Worm (Caenorhabditis elegans) whole organism, L4 larva: ENCODE data around the gene D2062.1.

Source experiments
- D1046.2 ChIP-seq: fragments of 200-800 bp; sonication (Bioruptor generic); IDR thresholded peaks from 2 replicates; pipeline ENCODE4 v1.3.6; 2022; ENCODE audit warnings: missing genetic modification characterization, missing compliant biosample characterization
- F10B5.3 ChIP-seq: sonication (generic microtip); optimal IDR thresholded peaks from 2 replicates; lab custom pipeline; 2016; ENCODE audit warnings: mild to moderate bottlenecking, missing genetic modification characterization, missing compliant biosample characterization
- F44E2.7 ChIP-seq: fragments of 200-800 bp; sonication (Bioruptor generic); IDR thresholded peaks from 2 replicates; pipeline ENCODE4 v2.1.2; 2022; ENCODE audit warnings: missing genetic modification characterization, missing compliant biosample characterization
- R02D3.7 ChIP-seq: fragments of 150-350 bp; sonication (generic microtip); optimal IDR thresholded peaks from 3 replicates; lab custom pipeline; 2014; ENCODE audit warnings: missing biosample characterization, missing genetic modification characterization
- T20F7.1 ChIP-seq: fragments of 200-800 bp; sonication (Bioruptor generic); optimal IDR thresholded peaks from 2 replicates; lab custom pipeline; 2018; ENCODE audit warnings: mild to moderate bottlenecking, missing genetic modification characterization, missing compliant biosample characterization
- T26A8.4 ChIP-seq: fragments of 200-800 bp; sonication (Bioruptor generic); IDR thresholded peaks from 2 replicates; pipeline ENCODE4 v1.3.6; 2022; ENCODE audit warnings: missing genetic modification characterization, missing compliant biosample characterization
- Y105C5A.15 ChIP-seq: fragments of 200-800 bp; sonication (Bioruptor generic); IDR thresholded peaks from 2 replicates; pipeline ENCODE4 v1.3.6; 2022; ENCODE audit warnings: missing genetic modification characterization, missing compliant biosample characterization
- aha-1 ChIP-seq: fragments of 150-350 bp; peaks from one replicate; lab custom pipeline; 2014; ENCODE audit warnings: missing biosample characterization, missing genetic modification characterization
- aly-2 ChIP-seq: sonication (generic microtip); optimal IDR thresholded peaks from 2 replicates; lab custom pipeline; 2018; ENCODE audit warnings: missing biosample characterization, missing genetic modification characterization
- arid-1 ChIP-seq: fragments of 200-800 bp; sonication (Bioruptor generic); conservative IDR thresholded peaks from 2 replicates; pipeline ENCODE4 v1.3.6; 2022; ENCODE audit warnings: missing genetic modification reagents, missing genetic modification characterization, missing compliant biosample characterization
- ceh-20 ChIP-seq: fragments of 200-800 bp; sonication (Bioruptor generic); IDR thresholded peaks from 2 replicates; pipeline ENCODE4 v1.3.6; 2022; ENCODE audit warnings: missing genetic modification reagents, missing genetic modification characterization, missing compliant biosample characterization
- ceh-28 ChIP-seq: fragments of 150-350 bp; optimal IDR thresholded peaks from 2 replicates; lab custom pipeline; 2014; ENCODE audit warnings: missing biosample characterization, missing genetic modification reagents, missing genetic modification characterization
- ceh-44 ChIP-seq: fragments of 200-800 bp; sonication (Bioruptor generic); IDR thresholded peaks from 2 replicates; pipeline ENCODE4 v1.3.6; 2022; ENCODE audit warnings: missing genetic modification reagents, missing genetic modification characterization, missing compliant biosample characterization
- ceh-62 ChIP-seq: sonication (generic microtip); optimal IDR thresholded peaks from 2 replicates; lab custom pipeline; 2017; ENCODE audit warnings: missing biosample characterization, missing genetic modification characterization
- ceh-82 ChIP-seq: sonication (generic microtip); optimal IDR thresholded peaks from 2 replicates; lab custom pipeline; 2017; ENCODE audit warnings: missing biosample characterization, missing genetic modification characterization
- daf-19 ChIP-seq: fragments of 200-800 bp; sonication (Bioruptor generic); conservative IDR thresholded peaks from 2 replicates; pipeline ENCODE4 v1.3.6; 2022; ENCODE audit warnings: missing genetic modification characterization, missing compliant biosample characterization
- duxl-1 ChIP-seq: sonication (generic microtip); optimal IDR thresholded peaks from 2 replicates; lab custom pipeline; 2016; ENCODE audit warnings: mild to moderate bottlenecking, missing genetic modification characterization, moderate library complexity, missing compliant biosample characterization; ENCODE audit not compliant: poor library complexity
- egl-27 ChIP-seq: sonication (generic microtip); optimal IDR thresholded peaks from 3 replicates; lab custom pipeline; 2017; ENCODE audit warnings: missing biosample characterization, missing genetic modification reagents, missing genetic modification characterization
- egl-43 ChIP-seq: fragments of 200-800 bp; sonication (Bioruptor generic); IDR thresholded peaks from 2 replicates; pipeline ENCODE4 v1.3.6; 2022; ENCODE audit warnings: missing genetic modification reagents, missing genetic modification characterization, missing compliant biosample characterization
- fkh-10 ChIP-seq: fragments of 150-350 bp; optimal IDR thresholded peaks from 2 replicates; lab custom pipeline; 2014; ENCODE audit warnings: missing biosample characterization, missing genetic modification reagents, missing genetic modification characterization
- fos-1 ChIP-seq: fragments of 150-350 bp; optimal IDR thresholded peaks from 2 replicates; lab custom pipeline; 2014; ENCODE audit warnings: missing biosample characterization, missing genetic modification characterization
- gei-8 ChIP-seq: fragments of 200-800 bp; sonication (Bioruptor generic); optimal IDR thresholded peaks from 2 replicates; lab custom pipeline; 2018; ENCODE audit warnings: mild to moderate bottlenecking, missing genetic modification characterization, missing compliant biosample characterization
- hlh-11 ChIP-seq: fragments of 200-800 bp; sonication (Bioruptor generic); optimal IDR thresholded peaks from 2 replicates; lab custom pipeline; 2018; ENCODE audit warnings: mild to moderate bottlenecking, missing genetic modification characterization, missing compliant biosample characterization
- hlh-30 ChIP-seq: sonication (generic microtip); optimal IDR thresholded peaks from 2 replicates; lab custom pipeline; 2017; ENCODE audit warnings: antibody characterized with exemption, mild to moderate bottlenecking, missing genetic modification characterization, missing compliant biosample characterization; ENCODE audit not compliant: insufficient read depth
- jun-1 ChIP-seq: fragments of 150-350 bp; optimal IDR thresholded peaks from 2 replicates; lab custom pipeline; 2014; ENCODE audit warnings: missing biosample characterization, missing genetic modification reagents, missing genetic modification characterization
- lim-7 ChIP-seq: fragments of 200-800 bp; sonication (Bioruptor generic); IDR thresholded peaks from 2 replicates; pipeline ENCODE4 v1.3.6; 2022; ENCODE audit warnings: missing genetic modification characterization, missing compliant biosample characterization
- lin-29 ChIP-seq: fragments of 200-800 bp; sonication (Bioruptor generic); IDR thresholded peaks from 2 replicates; pipeline ENCODE4 v1.3.6; 2022; ENCODE audit warnings: missing genetic modification reagents, missing genetic modification characterization, missing compliant biosample characterization
- lin-38 ChIP-seq: fragments of 200-800 bp; sonication (Bioruptor generic); IDR thresholded peaks from 2 replicates; pipeline ENCODE4 v1.3.6; 2022; ENCODE audit warnings: missing genetic modification reagents, missing genetic modification characterization, missing compliant biosample characterization
- madf-9 ChIP-seq: fragments of 200-800 bp; sonication (Bioruptor generic); conservative IDR thresholded peaks from 2 replicates; pipeline ENCODE4 v1.3.6; 2022; ENCODE audit warnings: missing genetic modification reagents, missing genetic modification characterization, missing compliant biosample characterization
- mdt-29 ChIP-seq: fragments of 200-800 bp; sonication (Bioruptor generic); IDR thresholded peaks from 2 replicates; pipeline ENCODE4 v1.3.6; 2022; ENCODE audit warnings: missing genetic modification reagents, missing genetic modification characterization, missing compliant biosample characterization
- mes-2 ChIP-seq: sonication (generic microtip); optimal IDR thresholded peaks from 2 replicates; lab custom pipeline; 2016; ENCODE audit warnings: missing genotype, mild to moderate bottlenecking, missing genetic modification characterization, missing compliant biosample characterization; ENCODE audit not compliant: poor library complexity, severe bottlenecking
- mxl-3 ChIP-seq: fragments of 200-800 bp; sonication (Bioruptor generic); optimal IDR thresholded peaks from 2 replicates; lab custom pipeline; 2018; ENCODE audit warnings: mild to moderate bottlenecking, missing genetic modification characterization, missing compliant biosample characterization
- nhr-102 ChIP-seq: sonication (generic microtip); optimal IDR thresholded peaks from 2 replicates; lab custom pipeline; 2016; ENCODE audit warnings: mild to moderate bottlenecking, missing genetic modification characterization, moderate library complexity, missing compliant biosample characterization
- nhr-41 ChIP-seq: fragments of 200-800 bp; sonication (Bioruptor generic); IDR thresholded peaks from 2 replicates; pipeline ENCODE4 v1.3.6; 2022; ENCODE audit warnings: missing genetic modification reagents, missing genetic modification characterization, missing compliant biosample characterization
- nhr-42 ChIP-seq: fragments of 200-800 bp; sonication (Bioruptor generic); IDR thresholded peaks from 2 replicates; pipeline ENCODE4 v1.3.6; 2022; ENCODE audit warnings: missing genetic modification characterization, missing compliant biosample characterization
- pha-4 ChIP-seq, 2 experiments: fragments of 150-350 bp in 1 of 2; fragments of 200-800 bp in 1 of 2; sonication (Bioruptor generic) in 1 of 2; IDR thresholded peaks in 1 of 2; optimal IDR thresholded peaks in 1 of 2; 2 replicates each; pipeline versions ENCODE4 v1.3.6 to Lab custom; 2014 to 2022; ENCODE audit warnings: missing genetic modification characterization in 2 of 2, missing genetic modification reagents in 2 of 2, missing biosample characterization in 1 of 2, missing compliant biosample characterization in 1 of 2
- pqm-1 ChIP-seq: sonication (generic microtip); optimal IDR thresholded peaks from 2 replicates; lab custom pipeline; 2017; ENCODE audit warnings: missing biosample characterization, missing genetic modification characterization
- rbr-2 ChIP-seq: sonication (generic microtip); optimal IDR thresholded peaks from 2 replicates; lab custom pipeline; 2016; ENCODE audit warnings: missing genotype, missing genetic modification characterization, missing compliant biosample characterization
- sdz-12 ChIP-seq: fragments of 200-800 bp; sonication (Bioruptor generic); optimal IDR thresholded peaks from 2 replicates; lab custom pipeline; 2018; ENCODE audit warnings: mild to moderate bottlenecking, missing genetic modification characterization, missing compliant biosample characterization
- set-16 ChIP-seq: fragments of 200-800 bp; sonication (Bioruptor generic); IDR thresholded peaks from 2 replicates; pipeline ENCODE4 v1.3.6; 2022; ENCODE audit warnings: missing genetic modification reagents, missing genetic modification characterization, missing compliant biosample characterization
- spr-3 ChIP-seq: fragments of 200-800 bp; sonication (Bioruptor generic); optimal IDR thresholded peaks from 2 replicates; lab custom pipeline; 2018; ENCODE audit warnings: mild to moderate bottlenecking, missing genetic modification characterization, missing compliant biosample characterization
- tag-97 ChIP-seq: fragments of 200-800 bp; sonication (Bioruptor generic); IDR thresholded peaks from 2 replicates; pipeline ENCODE4 v1.3.6; 2022; ENCODE audit warnings: missing genetic modification characterization, missing compliant biosample characterization
- zfp-3 ChIP-seq: fragments of 200-800 bp; sonication (Bioruptor generic); conservative IDR thresholded peaks from 2 replicates; pipeline ENCODE4 v1.3.6; 2022; ENCODE audit warnings: missing genetic modification reagents, missing genetic modification characterization, missing compliant biosample characterization
- ztf-11 ChIP-seq: fragments of 150-350 bp; optimal IDR thresholded peaks from 2 replicates; lab custom pipeline; 2014; ENCODE audit warnings: missing biosample characterization, missing genetic modification characterization

The D2062.1 gene

ce11 chrII:2631169-2631568 lies at the start of gene D2062.1:
Gene D2062.1, plus strand, starts transcription at chrII:2631469.
- TF ChIP-seq egl-27 (tag; lab: Kevin White, UChicago) (no peak), egl-43 (GFP tag; lab: Robert Waterston, UW) (no peak), T20F7.1 (GFP tag; lab: Kevin White, UChicago) (no peak), F44E2.7 (no peak), mxl-3 (no peak), nhr-102 (tag; lab: Kevin White, UChicago) (no peak), nhr-41 (GFP tag; lab: Robert Waterston, UW) (no peak), sdz-12 (GFP tag; lab: Kevin White, UChicago) (no peak), ceh-82 (tag; lab: Kevin White, UChicago) (no peak), ceh-28 (tag; lab: Kevin White, UChicago) (no peak), lin-38 (GFP tag; lab: Robert Waterston, UW) (no peak), rbr-2 (tag; lab: Kevin White, UChicago) (no peak), zfp-3 (GFP tag; lab: Robert Waterston, UW) (no peak), Y105C5A.15 (no peak), pha-4 (GFP tag; IDR thresholded peaks at IDR 0.05; lab: Robert Waterston, UW) (no peak), pha-4 (tag; optimal IDR thresholded peaks at IDR 0.05; lab: Kevin White, UChicago) (no peak), aha-1 (tag; lab: Kevin White, UChicago) (no peak), T26A8.4 (no peak)

- TF ChIP-seq fkh-10 (GFP tag; lab: Kevin White, UChicago) (no peak), tag-97 (GFP tag; lab: Robert Waterston, UW) (no peak), mes-2 (tag; lab: Kevin White, UChicago) (no peak), fos-1 (tag; lab: Kevin White, UChicago) (no peak), ceh-44 (GFP tag; lab: Robert Waterston, UW) (no peak), set-16 (no peak), nhr-102 (tag; lab: Kevin White, UChicago) (no peak), ztf-11 (tag; lab: Kevin White, UChicago) (no peak)
Observed at ce11 chrII:2583044-2583443, 48.2 kb upstream of the D2062.1 start, which contains the start of gene sri-74. Gene sri-74, minus strand, starts transcription at chrII:2583144.

- peak; percentile 9 for TF ChIP-seq aha-1 (tag; lab: Kevin White, UChicago)
- no peak for TF ChIP-seq lin-38 (GFP tag; lab: Robert Waterston, UW)
Observed at ce11 chrII:2585493-2585892, 45.8 kb upstream of the D2062.1 start, which contains the start of gene sri-36. Gene sri-36, minus strand, starts transcription at chrII:2585593.

ce11 chrII:2586861-2587554 lies 44.3 kb upstream of the D2062.1 start, which contains the start of the genes F33H12.7 and sri-39:
Gene F33H12.7, minus strand, starts transcription at chrII:2586911.
Gene sri-39, plus strand, starts transcription at chrII:2587504.
- TF ChIP-seq F10B5.3 (tag; lab: Kevin White, UChicago) (no peak), egl-27 (tag; lab: Kevin White, UChicago) (no peak), spr-3 (GFP tag; lab: Kevin White, UChicago) (no peak), R02D3.7 (tag; lab: Kevin White, UChicago) (no peak), ceh-20 (GFP tag; lab: Robert Waterston, UW) (no peak), jun-1 (no peak), D1046.2 (GFP tag; lab: Robert Waterston, UW) (no peak), hlh-11 (tag; lab: Kevin White, UChicago) (peak; percentile 57), gei-8 (GFP tag; lab: Kevin White, UChicago) (no peak), pqm-1 (tag; lab: Kevin White, UChicago) (peak; percentile 87), mdt-29 (GFP tag; lab: Robert Waterston, UW) (no peak), aly-2 (tag; lab: Kevin White, UChicago) (no peak), lim-7 (GFP tag; lab: Robert Waterston, UW) (no peak), nhr-42 (GFP tag; lab: Robert Waterston, UW) (0 out of 2 replicates have a peak, but pooled peaks have one; percentile 10), hlh-30 (tag; lab: Kevin White, UChicago) (peak; percentile 13), nhr-102 (tag; lab: Kevin White, UChicago) (peak; percentile 73), madf-9 (GFP tag; lab: Robert Waterston, UW) (no peak), ceh-62 (tag; lab: Kevin White, UChicago) (no peak), ceh-28 (tag; lab: Kevin White, UChicago) (no peak), arid-1 (GFP tag; lab: Robert Waterston, UW) (no peak), nhr-41 (GFP tag; lab: Robert Waterston, UW) (no peak), lin-29 (GFP tag; lab: Robert Waterston, UW) (no peak), duxl-1 (no peak), daf-19 (no peak)
